Worm (Caenorhabditis elegans) whole organism, L1 larva: ENCODE measurements around the gene ssr-2.
A peak's percentile ranks its signal among the peaks of the same experiment; 100 is the strongest.

Source experiments
- C04F5.9 ChIP-seq: sonication (generic microtip); optimal IDR thresholded peaks from 2 replicates; lab custom pipeline; 2016; ENCODE audit warnings: missing genetic modification characterization, missing compliant biosample characterization
- alr-1 ChIP-seq: fragments of 200-800 bp; sonication (Bioruptor generic); optimal IDR thresholded peaks from 2 replicates; lab custom pipeline; 2018; ENCODE audit warnings: borderline replicate concordance, mild to moderate bottlenecking, missing genetic modification characterization, missing compliant biosample characterization
- aly-2 ChIP-seq: fragments of 150-350 bp; optimal IDR thresholded peaks from 2 replicates; lab custom pipeline; 2014; ENCODE audit warnings: missing biosample characterization, missing genetic modification characterization
- blmp-1 ChIP-seq: fragments of 150-350 bp; optimal IDR thresholded peaks from 2 replicates; lab custom pipeline; 2014; ENCODE audit warnings: missing biosample characterization, missing genetic modification characterization
- ceh-8 ChIP-seq: fragments of 200-800 bp; sonication (Bioruptor generic); optimal IDR thresholded peaks from 2 replicates; lab custom pipeline; 2018; ENCODE audit warnings: mild to moderate bottlenecking, missing genetic modification characterization, moderate library complexity, missing compliant biosample characterization
- ceh-82 ChIP-seq, 3 experiments: fragments of 150-350 bp in 1 of 3; sonication (generic microtip) in 2 of 3; optimal IDR thresholded peaks; 2 replicates each; lab custom pipeline; 2014 to 2017; ENCODE audit warnings: missing biosample characterization in 3 of 3, missing genetic modification characterization in 3 of 3
- ceh-88 ChIP-seq: fragments of 200-800 bp; sonication (Bioruptor generic); IDR thresholded peaks from 2 replicates; pipeline ENCODE4 v1.3.6; 2022; ENCODE audit warnings: missing genetic modification characterization, missing compliant biosample characterization
- ces-1 ChIP-seq: fragments of 150-350 bp; optimal IDR thresholded peaks from 2 replicates; lab custom pipeline; 2014; ENCODE audit warnings: missing biosample characterization, missing genetic modification reagents, missing genetic modification characterization
- dpl-1 ChIP-seq, 3 experiments: fragments of 150-350 bp in 2 of 3; sonication (generic microtip) in 1 of 3; optimal IDR thresholded peaks; 2 replicates each; lab custom pipeline; 2014 to 2017; ENCODE audit warnings: missing biosample characterization in 3 of 3, missing genetic modification characterization in 3 of 3, missing genetic modification reagents in 3 of 3
- efl-3 ChIP-seq: fragments of 200-800 bp; sonication (Bioruptor generic); optimal IDR thresholded peaks from 2 replicates; lab custom pipeline; 2018; ENCODE audit warnings: mild to moderate bottlenecking, missing genetic modification characterization, missing compliant biosample characterization
- egl-27 ChIP-seq, 2 experiments: fragments of 150-350 bp in 1 of 2; sonication (generic microtip); optimal IDR thresholded peaks; 3 replicates each; lab custom pipeline; 2017 to 2018; ENCODE audit warnings: missing biosample characterization in 2 of 2, missing genetic modification characterization in 2 of 2, missing genetic modification reagents in 2 of 2
- elt-3 ChIP-seq, 6 experiments: fragments of 150-350 bp in 1 of 6; sonication (generic microtip); optimal IDR thresholded peaks; 2 replicates each; lab custom pipeline; 2017 to 2018; ENCODE audit warnings: missing biosample characterization in 6 of 6, missing genetic modification characterization in 6 of 6, inconsistent platforms in 1 of 6
- ets-5 ChIP-seq: fragments of 200-800 bp; sonication (Bioruptor generic); IDR thresholded peaks from 2 replicates; pipeline ENCODE4 v1.3.6; 2022; ENCODE audit warnings: missing genetic modification characterization, missing compliant biosample characterization
- fkh-10 ChIP-seq: sonication (generic microtip); optimal IDR thresholded peaks from 2 replicates; lab custom pipeline; 2017; ENCODE audit warnings: missing biosample characterization, missing genetic modification reagents, missing genetic modification characterization
- fkh-4 ChIP-seq: sonication (generic microtip); optimal IDR thresholded peaks from 2 replicates; lab custom pipeline; 2016; ENCODE audit warnings: missing compliant biosample characterization, missing genetic modification characterization, borderline replicate concordance
- fkh-8 ChIP-seq: sonication (generic microtip); optimal IDR thresholded peaks from 2 replicates; lab custom pipeline; 2016; ENCODE audit warnings: mild to moderate bottlenecking, missing genetic modification characterization, missing compliant biosample characterization
- fos-1 ChIP-seq: fragments of 150-350 bp; optimal IDR thresholded peaks from 2 replicates; lab custom pipeline; 2014; ENCODE audit warnings: missing biosample characterization, missing genetic modification characterization
- grh-1 ChIP-seq: fragments of 200-800 bp; sonication (Bioruptor generic); IDR thresholded peaks from 2 replicates; pipeline ENCODE4 v1.3.6; 2022; ENCODE audit warnings: missing genetic modification reagents, missing genetic modification characterization, missing compliant biosample characterization
- hlh-17 ChIP-seq: fragments of 200-800 bp; sonication (Bioruptor generic); optimal IDR thresholded peaks from 2 replicates; lab custom pipeline; 2018; ENCODE audit warnings: missing genetic modification characterization, mild to moderate bottlenecking, missing compliant biosample characterization, moderate library complexity, borderline replicate concordance
- hlh-4 ChIP-seq: sonication (generic microtip); optimal IDR thresholded peaks from 2 replicates; lab custom pipeline; 2016; ENCODE audit warnings: mild to moderate bottlenecking, missing genetic modification characterization, missing compliant biosample characterization
- hpl-2 ChIP-seq: fragments of 150-350 bp; optimal IDR thresholded peaks from 2 replicates; lab custom pipeline; 2014; ENCODE audit warnings: missing biosample characterization, missing genetic modification reagents, missing genetic modification characterization
- isw-1 ChIP-seq: fragments of 200-800 bp; sonication (Bioruptor generic); IDR thresholded peaks from 2 replicates; pipeline ENCODE4 v1.3.6; 2022; ENCODE audit warnings: missing genetic modification characterization, missing compliant biosample characterization
- jun-1 ChIP-seq: fragments of 150-350 bp; optimal IDR thresholded peaks from 2 replicates; lab custom pipeline; 2014; ENCODE audit warnings: missing biosample characterization, missing genetic modification reagents, missing genetic modification characterization
- lin-13 ChIP-seq: fragments of 150-350 bp; optimal IDR thresholded peaks from 2 replicates; lab custom pipeline; 2014; ENCODE audit warnings: missing biosample characterization, missing genetic modification reagents, missing genetic modification characterization
- lin-14 ChIP-seq: fragments of 200-800 bp; sonication (Bioruptor generic); optimal IDR thresholded peaks from 2 replicates; lab custom pipeline; 2018; ENCODE audit warnings: mild to moderate bottlenecking, missing genetic modification characterization, moderate library complexity, missing compliant biosample characterization
- lin-15B ChIP-seq: fragments of 150-350 bp; sonication (generic microtip); optimal IDR thresholded peaks from 3 replicates; lab custom pipeline; 2014; ENCODE audit warnings: missing biosample characterization, missing genetic modification characterization
- lin-35 ChIP-seq, 2 experiments: fragments of 150-350 bp; optimal IDR thresholded peaks; 2 replicates each; lab custom pipeline; 2014; ENCODE audit warnings: missing biosample characterization in 2 of 2, missing genetic modification characterization in 2 of 2, missing genetic modification reagents in 2 of 2
- lir-3 ChIP-seq: sonication (generic microtip); optimal IDR thresholded peaks from 2 replicates; lab custom pipeline; 2016; ENCODE audit warnings: mild to moderate bottlenecking, missing genetic modification characterization, moderate library complexity, missing compliant biosample characterization; ENCODE audit not compliant: poor library complexity
- lsy-2 ChIP-seq, 2 experiments: fragments of 150-350 bp; optimal IDR thresholded peaks; 2 replicates each; lab custom pipeline; 2014; ENCODE audit warnings: missing biosample characterization in 2 of 2, missing genetic modification characterization in 2 of 2
- mdl-1 ChIP-seq, 2 experiments: fragments of 150-350 bp; optimal IDR thresholded peaks; 2 replicates each; lab custom pipeline; 2014 to 2017; ENCODE audit warnings: missing biosample characterization in 2 of 2, missing genetic modification characterization in 2 of 2, inconsistent platforms in 1 of 2
- mef-2 ChIP-seq: fragments of 150-350 bp; optimal IDR thresholded peaks from 2 replicates; lab custom pipeline; 2014; ENCODE audit warnings: missing biosample characterization, missing genetic modification characterization
- mep-1 ChIP-seq: fragments of 150-350 bp; optimal IDR thresholded peaks from 2 replicates; lab custom pipeline; 2014; ENCODE audit warnings: missing biosample characterization, missing genetic modification characterization
- nhr-12 ChIP-seq: sonication (generic microtip); optimal IDR thresholded peaks from 2 replicates; lab custom pipeline; 2017; ENCODE audit warnings: missing biosample characterization, missing genetic modification characterization
- nhr-20 ChIP-seq: sonication (generic microtip); optimal IDR thresholded peaks from 2 replicates; lab custom pipeline; 2016; ENCODE audit warnings: mild to moderate bottlenecking, missing genetic modification characterization, missing compliant biosample characterization
- nhr-237 ChIP-seq: fragments of 150-350 bp; optimal IDR thresholded peaks from 2 replicates; lab custom pipeline; 2014; ENCODE audit warnings: missing biosample characterization, missing genetic modification characterization
- nhr-28 ChIP-seq: fragments of 150-350 bp; optimal IDR thresholded peaks from 2 replicates; lab custom pipeline; 2014; ENCODE audit warnings: missing biosample characterization, missing genetic modification characterization
- nhr-47 ChIP-seq: sonication (generic microtip); optimal IDR thresholded peaks from 2 replicates; lab custom pipeline; 2016; ENCODE audit warnings: mild to moderate bottlenecking, missing genetic modification characterization, moderate library complexity, missing compliant biosample characterization
- nhr-77 ChIP-seq: fragments of 150-350 bp; optimal IDR thresholded peaks from 2 replicates; lab custom pipeline; 2014; ENCODE audit warnings: missing biosample characterization, missing genetic modification characterization
- pax-3 ChIP-seq: fragments of 200-800 bp; sonication (Bioruptor generic); optimal IDR thresholded peaks from 2 replicates; lab custom pipeline; 2018; ENCODE audit warnings: mild to moderate bottlenecking, missing genetic modification characterization, moderate library complexity, missing compliant biosample characterization
- pqm-1 ChIP-seq: sonication (generic microtip); optimal IDR thresholded peaks from 3 replicates; lab custom pipeline; 2017; ENCODE audit warnings: missing biosample characterization, missing genetic modification characterization
- rnt-1 ChIP-seq: sonication (generic microtip); optimal IDR thresholded peaks from 2 replicates; lab custom pipeline; 2016; ENCODE audit warnings: mild to moderate bottlenecking, missing genetic modification characterization, moderate library complexity, missing compliant biosample characterization
- snpc-4 ChIP-seq: fragments of 150-350 bp; optimal IDR thresholded peaks from 2 replicates; lab custom pipeline; 2014; ENCODE audit warnings: missing biosample characterization, missing genetic modification characterization
- sup-37 ChIP-seq: fragments of 200-800 bp; sonication (Bioruptor generic); optimal IDR thresholded peaks from 2 replicates; lab custom pipeline; 2018; ENCODE audit warnings: mild to moderate bottlenecking, missing genetic modification characterization, missing compliant biosample characterization
- swsn-7 ChIP-seq: sonication (generic microtip); optimal IDR thresholded peaks from 2 replicates; lab custom pipeline; 2016; ENCODE audit warnings: missing genetic modification characterization, missing compliant biosample characterization
- tbx-2 ChIP-seq: sonication (generic microtip); optimal IDR thresholded peaks from 2 replicates; lab custom pipeline; 2016; ENCODE audit warnings: missing genetic modification characterization, missing compliant biosample characterization
- tlp-1 ChIP-seq: fragments of 150-350 bp; optimal IDR thresholded peaks from 2 replicates; lab custom pipeline; 2014; ENCODE audit warnings: missing biosample characterization, missing genetic modification characterization
- unc-130 ChIP-seq: fragments of 150-350 bp; optimal IDR thresholded peaks from 2 replicates; lab custom pipeline; 2017; ENCODE audit warnings: missing biosample characterization, missing genetic modification characterization, inconsistent platforms
- unc-62 ChIP-seq: fragments of 150-350 bp; optimal IDR thresholded peaks from 2 replicates; lab custom pipeline; 2014; ENCODE audit warnings: missing biosample characterization, missing genetic modification reagents, missing genetic modification characterization
- xbp-1 ChIP-seq: sonication (generic microtip); optimal IDR thresholded peaks from 2 replicates; lab custom pipeline; 2016; ENCODE audit warnings: missing genetic modification characterization, missing compliant biosample characterization
- ztf-11 ChIP-seq, 2 experiments: sonication (generic microtip); optimal IDR thresholded peaks; 2 replicates each; lab custom pipeline; 2016 to 2017; ENCODE audit warnings: missing genetic modification characterization in 2 of 2, missing biosample characterization in 1 of 2, missing compliant biosample characterization in 1 of 2
- ztf-4 ChIP-seq: fragments of 150-350 bp; optimal IDR thresholded peaks from 2 replicates; lab custom pipeline; 2014; ENCODE audit warnings: missing biosample characterization, missing genetic modification characterization

The ssr-2 gene

ce11 chrX:2852388-2852908, 24.9 kb upstream of the ssr-2 start, which contains the start of gene kin-29:
kin-29 (minus strand) TSS chrX:2852438.
- TF ChIP-seq nhr-47 (tag; lab: Kevin White, UChicago) (peak; percentile 87), alr-1 (tag; lab: Kevin White, UChicago) (no peak), tlp-1 (tag; lab: Kevin White, UChicago) (no peak), nhr-20 (tag; lab: Kevin White, UChicago) (peak; percentile 91), lin-35 (GFP tag; optimal IDR thresholded peaks at IDR 0.05; lab: Kevin White, UChicago) (peak; percentile 48 to 79), lin-14 (GFP tag; lab: Kevin White, UChicago) (peak; percentile 96), jun-1 (tag; lab: Kevin White, UChicago) (peak; percentile 90), blmp-1 (tag; lab: Kevin White, UChicago) (peak; percentile 82), ces-1 (GFP tag; lab: Kevin White, UChicago) (no peak), lir-3 (tag; lab: Kevin White, UChicago) (peak; percentile 23), pqm-1 (no peak), grh-1 (0 out of 2 replicates have a peak, but pooled peaks have one; percentile 27), ceh-88 (GFP tag; lab: Robert Waterston, UW) (peak; percentile 51; the same call in 1 of the 2 replicates), mdl-1 (tag; optimal IDR thresholded peaks at IDR 0.05; lab: Kevin White, UChicago) (peak in 1 of 2 experiments; percentile 84), lin-15B (tag; lab: Kevin White, UChicago) (peak; percentile 11), swsn-7 (peak; percentile 92), ztf-4 (tag; lab: Kevin White, UChicago) (peak; percentile 72), tbx-2 (peak; percentile 90), xbp-1 (tag; lab: Kevin White, UChicago) (peak; percentile 77), nhr-28 (tag; lab: Kevin White, UChicago) (no peak), ets-5 (GFP tag; lab: Robert Waterston, UW) (no peak), lin-13 (GFP tag; lab: Kevin White, UChicago) (peak; percentile 76), aly-2 (tag; lab: Kevin White, UChicago) (no peak), lsy-2 (tag; optimal IDR thresholded peaks at IDR 0.05; lab: Kevin White, UChicago) (peak; percentile 55 to 82), ceh-8 (GFP tag; lab: Kevin White, UChicago) (peak; percentile 35), unc-130 (tag; lab: Kevin White, UChicago) (peak; percentile 30), rnt-1 (tag; lab: Kevin White, UChicago) (peak; percentile 66), fkh-8 (tag; lab: Kevin White, UChicago) (peak; percentile 95), elt-3 (tag; optimal IDR thresholded peaks at IDR 0.05; lab: Kevin White, UChicago) (peak in 4 of 6 experiments; percentile 4 to 70 (median 39)), nhr-237 (tag; lab: Kevin White, UChicago) (peak; percentile 43), pax-3 (tag; lab: Kevin White, UChicago) (peak; percentile 67), fos-1 (tag; lab: Kevin White, UChicago) (peak; percentile 48), fkh-4 (tag; lab: Kevin White, UChicago) (no peak), ceh-82 (tag; optimal IDR thresholded peaks at IDR 0.05; lab: Kevin White, UChicago) (peak; percentile 42 to 90 (median 46)), isw-1 (peak; percentile 59), mef-2 (tag; lab: Kevin White, UChicago) (peak; percentile 32), hpl-2 (GFP tag; lab: Kevin White, UChicago) (peak; percentile 74), hlh-17 (GFP tag; lab: Kevin White, UChicago) (no peak), unc-62 (GFP tag; lab: Kevin White, UChicago) (no peak), sup-37 (GFP tag; lab: Kevin White, UChicago) (no peak), ztf-11 (tag; optimal IDR thresholded peaks at IDR 0.05; lab: Kevin White, UChicago) (peak in 1 of 2 experiments; percentile 71), hlh-4 (tag; lab: Kevin White, UChicago) (no peak), fkh-10 (GFP tag; lab: Kevin White, UChicago) (peak; percentile 89), egl-27 (tag; optimal IDR thresholded peaks at IDR 0.05; lab: Kevin White, UChicago) (peak; percentile 26 to 45), mep-1 (tag; lab: Kevin White, UChicago) (peak; percentile 78), nhr-77 (tag; lab: Kevin White, UChicago) (peak; percentile 88), snpc-4 (tag; lab: Kevin White, UChicago) (peak; percentile 18), dpl-1 (GFP tag; optimal IDR thresholded peaks at IDR 0.05; lab: Kevin White, UChicago) (peak in 2 of 3 experiments; percentile 33 to 41), efl-3 (GFP tag; lab: Kevin White, UChicago) (no peak), C04F5.9 (tag; lab: Kevin White, UChicago) (peak; percentile 24), nhr-12 (tag; lab: Kevin White, UChicago) (no peak)
